Fruit fly (Drosophila melanogaster): ENCODE measurements around the gene REPTOR.

REPTOR gene

dm6 chr3R:24562323-24563025 is 20.2 kb downstream of the REPTOR start:
- TF ChIP-seq TFAM (GFP tag; optimal IDR thresholded peaks at IDR 0.05) (no peak), hbn (GFP tag; IDR thresholded peaks at IDR 0.05; ENCODE audit: partially characterized antibody) (no peak), Trl (optimal IDR thresholded peaks at IDR 0.05) (no peak), Trl (GFP tag; optimal IDR thresholded peaks at IDR 0.05) (no peak), Oaz (GFP tag; IDR thresholded peaks at IDR 0.05) (no peak), CG30020 (tag; optimal IDR thresholded peaks at IDR 0.05) (no peak), Max (GFP tag; optimal IDR thresholded peaks at IDR 0.05) (no peak), CG6854 (GFP tag; optimal IDR thresholded peaks at IDR 0.05) (no peak), CoRest (tag; optimal IDR thresholded peaks at IDR 0.05) (no peak), CG10565 (GFP tag; optimal IDR thresholded peaks at IDR 0.05) (no peak), Dad (GFP tag; optimal IDR thresholded peaks at IDR 0.05) (no peak), CG17912 (GFP tag; optimal IDR thresholded peaks at IDR 0.05) (no peak), Hmx (GFP tag; optimal IDR thresholded peaks at IDR 0.05) (no peak), so (GFP tag; IDR thresholded peaks at IDR 0.05) (no peak), tll (GFP tag; optimal IDR thresholded peaks at IDR 0.05) (no peak)

- TF ChIP-seq CG15073 (GFP tag; optimal IDR thresholded peaks at IDR 0.05) (no peak), gt (GFP tag; IDR thresholded peaks at IDR 0.05) (no peak; the same call in 1 of the 2 replicates), ci (GFP tag; IDR thresholded peaks at IDR 0.05) (peak; percentile 83), Hey (tag; optimal IDR thresholded peaks at IDR 0.05) (no peak), CG18476 (GFP tag; optimal IDR thresholded peaks at IDR 0.05) (no peak), CG7786 (GFP tag; optimal IDR thresholded peaks at IDR 0.05) (peak; percentile 61), CG2199 (GFP tag; IDR thresholded peaks at IDR 0.05) (peak; percentile 99), CG16863 (GFP tag; optimal IDR thresholded peaks at IDR 0.05) (peak; percentile 61), sob (GFP tag; IDR thresholded peaks at IDR 0.05) (peak; percentile 74), Asciz (GFP tag; optimal IDR thresholded peaks at IDR 0.05) (peak; percentile 58), luna (GFP tag; optimal IDR thresholded peaks at IDR 0.05) (peak; percentile 13), slbo (GFP tag; IDR thresholded peaks at IDR 0.05) (peak; percentile 88), YL-1 (GFP tag; optimal IDR thresholded peaks at IDR 0.05) (no peak), Xbp1 (GFP tag; optimal IDR thresholded peaks at IDR 0.05) (peak; percentile 86), Oli (tag; optimal IDR thresholded peaks at IDR 0.05) (peak; percentile 34), ewg (GFP tag; optimal IDR thresholded peaks at IDR 0.05) (peak; percentile 40), CG10147 (GFP tag; optimal IDR thresholded peaks at IDR 0.05) (no peak), Six4 (GFP tag; optimal IDR thresholded peaks at IDR 0.05) (no peak), zfh2 (GFP tag; optimal IDR thresholded peaks at IDR 0.05) (no peak), Optix (GFP tag; IDR thresholded peaks at IDR 0.05) (peak; percentile 53; the same call in 2 of the 3 replicates), Ptx1 (GFP tag; IDR thresholded peaks at IDR 0.05) (peak; percentile 74), CG9609 (GFP tag; optimal IDR thresholded peaks at IDR 0.05) (peak; percentile 61), CG2116 (GFP tag; optimal IDR thresholded peaks at IDR 0.05) (peak; percentile 8), CG32772 (GFP tag; IDR thresholded peaks at IDR 0.05) (no peak; the same call in 1 of the 2 replicates), CG9876 (GFP tag; optimal IDR thresholded peaks at IDR 0.05) (peak; percentile 54), Mes4 (GFP tag; optimal IDR thresholded peaks at IDR 0.05) (peak; percentile 60), CG9817 (tag; optimal IDR thresholded peaks at IDR 0.05) (peak; percentile 44), gfzf (GFP tag; optimal IDR thresholded peaks at IDR 0.05) (peak; percentile 12), kay (GFP tag; optimal IDR thresholded peaks at IDR 0.05) (peak; percentile 18), Oaz (GFP tag; IDR thresholded peaks at IDR 0.05) (no peak), ERR (GFP tag; optimal IDR thresholded peaks at IDR 0.05) (peak; percentile 50), Side (GFP tag; optimal IDR thresholded peaks at IDR 0.05) (peak; percentile 62), HLH54F (GFP tag; optimal IDR thresholded peaks at IDR 0.05) (peak; percentile 54), CG4617 (GFP tag; optimal IDR thresholded peaks at IDR 0.05; ENCODE audit: borderline replicate concordance) (peak; percentile 50), Trl (optimal IDR thresholded peaks at IDR 0.05) (no peak), Trl (GFP tag; optimal IDR thresholded peaks at IDR 0.05) (peak; percentile 41), dpn (GFP tag; optimal IDR thresholded peaks at IDR 0.05) (peak; percentile 78 to 79)
Observed at dm6 chr3R:24557020-24557465, 25.6 kb downstream of the REPTOR start.
